Worm (Caenorhabditis elegans): ENCODE measurements around the gene tasp-1.

tasp-1 gene

DNA sequence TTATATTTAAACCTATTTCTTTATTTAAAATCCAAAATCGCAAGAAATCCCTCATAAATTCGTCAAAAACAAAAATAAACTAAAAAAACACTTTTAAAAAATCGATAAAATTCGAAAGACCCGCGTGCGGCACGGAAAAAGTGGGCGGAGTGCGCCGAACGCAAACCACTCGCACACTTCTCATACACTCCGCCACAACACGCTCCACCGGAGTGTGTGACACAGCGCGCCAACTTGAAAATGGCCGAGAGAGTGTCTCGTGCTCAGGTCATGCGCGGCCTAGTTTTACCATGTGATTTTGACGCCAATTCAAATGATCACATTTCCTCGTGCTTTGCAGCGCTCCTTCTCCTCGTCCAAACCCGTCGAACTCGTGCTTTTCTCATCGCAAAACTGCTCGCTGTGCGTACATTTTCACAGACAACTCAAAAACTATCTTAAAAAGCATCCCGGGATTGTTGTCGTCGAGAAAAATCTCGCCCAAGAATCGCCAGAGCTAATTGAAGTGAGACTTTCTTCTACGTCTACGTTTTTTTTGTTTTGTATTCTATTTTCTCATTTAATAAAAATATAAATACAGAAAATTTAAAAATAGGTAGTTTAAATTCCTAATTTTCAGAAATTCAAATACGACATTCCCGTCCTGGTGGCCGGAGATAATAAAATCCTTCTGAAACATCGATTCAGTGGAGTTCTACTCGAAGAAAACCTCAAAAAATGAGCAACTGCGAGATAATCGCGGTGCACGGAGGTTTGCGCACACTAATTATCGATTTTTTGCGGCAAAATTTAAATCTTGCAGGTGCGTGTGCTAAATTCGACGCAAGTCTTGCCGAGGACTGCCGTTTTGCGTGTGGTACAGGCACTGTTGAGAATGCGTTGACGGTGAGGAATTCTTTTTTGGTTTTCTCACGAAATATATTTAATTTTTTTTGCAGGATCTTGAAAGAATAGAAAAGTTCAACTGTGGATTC is at the start of gene tasp-1 (continued):
- peak; percentile 100 for TF ChIP-seq ztf-22 (GFP tag; optimal IDR thresholded peaks at IDR 0.05)
- TF ChIP-seq him-1 (tag; optimal IDR thresholded peaks at IDR 0.05): peak; percentile 90
- TF ChIP-seq somi-1 (GFP tag; optimal IDR thresholded peaks at IDR 0.05): peak; percentile 100
- TF ChIP-seq lin-35 (GFP tag; optimal IDR thresholded peaks at IDR 0.05): peak; percentile 96 to 100 (median 99)
- TF ChIP-seq egrh-3 (GFP tag; IDR thresholded peaks at IDR 0.05): peak; percentile 96
- peak; percentile 95 for TF ChIP-seq lag-1 (GFP tag; IDR thresholded peaks at IDR 0.05)
- TF ChIP-seq dpff-1 (tag; optimal IDR thresholded peaks at IDR 0.05): peak; percentile 98
- TF ChIP-seq ccch-3 (GFP tag; optimal IDR thresholded peaks at IDR 0.05): peak; percentile 69
- TF ChIP-seq chd-7 (tag; optimal IDR thresholded peaks at IDR 0.05): peak; percentile 100
- peak; percentile 99 for TF ChIP-seq ztf-6 (GFP tag; IDR thresholded peaks at IDR 0.05)
- TF ChIP-seq ztf-26 (tag; optimal IDR thresholded peaks at IDR 0.05): peak; percentile 100
- peak; percentile 99 for TF ChIP-seq repo-1 (tag; optimal IDR thresholded peaks at IDR 0.05)
- TF ChIP-seq F22D6.2 (tag; optimal IDR thresholded peaks at IDR 0.05): peak; percentile 96
- TF ChIP-seq ekl-4 (GFP tag; IDR thresholded peaks at IDR 0.05): peak; percentile 100
- TF ChIP-seq B0261.1 (tag; optimal IDR thresholded peaks at IDR 0.05): peak; percentile 54
- peak; percentile 98 for TF ChIP-seq B0019.2 (GFP tag; conservative IDR thresholded peaks at IDR 0.05)
- peak; percentile 99 for TF ChIP-seq F10E7.11 (tag; optimal IDR thresholded peaks at IDR 0.05)
- peak; percentile 100 for TF ChIP-seq ets-4 (GFP tag; optimal IDR thresholded peaks at IDR 0.05)
- peak; percentile 100 for TF ChIP-seq ztf-25 (GFP tag; IDR thresholded peaks at IDR 0.05)
- TF ChIP-seq lin-54 (GFP tag; optimal IDR thresholded peaks at IDR 0.05): peak; percentile 100
- TF ChIP-seq hlh-26 (GFP tag; conservative IDR thresholded peaks at IDR 0.05): no peak
- TF ChIP-seq athp-1 (tag; optimal IDR thresholded peaks at IDR 0.05): peak; percentile 100
- peak; percentile 100 for TF ChIP-seq K11D2.4 (GFP tag; IDR thresholded peaks at IDR 0.05)
- peak; percentile 98 for TF ChIP-seq bed-1 (GFP tag; IDR thresholded peaks at IDR 0.05)
- TF ChIP-seq snpc-4 (GFP tag; optimal IDR thresholded peaks at IDR 0.05): peak; percentile 90
- TF ChIP-seq snpc-4 (tag; optimal IDR thresholded peaks at IDR 0.05): peak; percentile 93 to 95 (median 93)
- TF ChIP-seq madf-10 (tag; optimal IDR thresholded peaks at IDR 0.05): peak; percentile 98
- peak; percentile 89 to 97 for TF ChIP-seq rec-8 (tag; optimal IDR thresholded peaks at IDR 0.05)
- peak; percentile 100 for TF ChIP-seq tlf-1 (GFP tag; optimal IDR thresholded peaks at IDR 0.05)
- peak; percentile 95 for TF ChIP-seq hmg-20 (GFP tag; IDR thresholded peaks at IDR 0.05)
- TF ChIP-seq F37B4.10 (GFP tag; IDR thresholded peaks at IDR 0.05): peak; percentile 99
- TF ChIP-seq K12H6.12 (tag; optimal IDR thresholded peaks at IDR 0.05): peak; percentile 100
- TF ChIP-seq F33H1.4 (GFP tag; IDR thresholded peaks at IDR 0.05): peak; percentile 94
- peak; percentile 87 for TF ChIP-seq attf-6 (GFP tag; IDR thresholded peaks at IDR 0.05)
- TF ChIP-seq aptf-2 (GFP tag; conservative IDR thresholded peaks at IDR 0.05): peak; percentile 94

DNA sequence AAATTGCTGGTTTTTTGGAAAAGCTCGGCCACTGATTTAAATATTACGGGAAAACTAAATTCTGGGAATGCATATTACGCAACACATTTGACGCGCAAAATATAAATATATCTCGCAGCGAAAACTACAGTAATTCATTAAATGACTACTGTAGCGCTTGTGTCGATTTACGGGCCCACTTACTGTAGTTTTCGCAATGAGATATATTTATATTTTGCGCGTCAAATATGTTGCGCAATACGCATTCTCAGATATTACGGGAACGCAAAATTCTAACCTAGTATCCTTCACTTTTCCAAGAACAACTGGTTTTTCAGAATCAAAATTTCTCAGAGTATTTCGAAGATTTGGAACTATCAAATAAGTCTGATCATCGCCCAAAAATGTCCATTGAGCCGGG is 49.4 kb upstream of the tasp-1 start:
- TF ChIP-seq ztf-6 (GFP tag; IDR thresholded peaks at IDR 0.05) (no peak), unc-62 (GFP tag; optimal IDR thresholded peaks at IDR 0.05) (no peak), nhr-90 (tag; optimal IDR thresholded peaks at IDR 0.05) (no peak), lsl-1 (GFP tag; optimal IDR thresholded peaks at IDR 0.05) (peak; percentile 45), C17E4.6 (GFP tag; IDR thresholded peaks at IDR 0.05) (no peak), egl-18 (GFP tag; IDR thresholded peaks at IDR 0.05) (no peak), lsy-27 (tag; optimal IDR thresholded peaks at IDR 0.05; ENCODE audit: borderline replicate concordance, insufficient read depth) (no peak), aptf-2 (GFP tag; conservative IDR thresholded peaks at IDR 0.05) (no peak)

Measured in whole organism, young adult.